Fruit fly (Drosophila melanogaster) S2 (cell line): ENCODE data around the gene Regnase-1.

ENCODE experiments used
- CG8478 ChIP-seq: fragments of >200 bp; optimal IDR thresholded peaks from 2 replicates; lab custom pipeline; 2018
- CTCF ChIP-seq, 2 experiments: fragments of >200 bp; optimal IDR thresholded peaks; 2 replicates each; lab custom pipeline; 2018

DNA sequence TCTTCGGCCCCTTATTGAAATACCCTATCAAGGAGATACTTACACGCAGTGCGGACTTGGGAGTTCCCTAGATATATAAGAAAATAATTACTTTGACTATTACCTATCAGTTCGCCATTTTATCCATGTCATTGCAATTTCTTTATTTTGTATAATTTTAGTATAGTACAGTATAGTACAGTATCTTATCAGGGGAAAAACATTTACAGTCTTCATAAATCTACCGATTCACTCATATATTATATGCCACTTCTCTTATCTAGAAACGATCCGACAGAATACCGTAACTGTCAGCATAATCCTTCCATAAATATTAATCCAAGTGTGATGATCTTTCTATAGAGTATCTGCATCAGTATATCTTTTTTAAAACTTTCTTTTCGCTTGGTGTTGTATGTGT, 39.4 kb downstream of the Regnase-1 start:
- no peak for TF ChIP-seq CTCF (optimal IDR thresholded peaks at IDR 0.05; lab: Kevin White, UChicago)
- no peak for TF ChIP-seq CG8478 (lab: Kevin White, UChicago)
